Fruit fly (Drosophila melanogaster) whole organism, wandering third instar larva: ENCODE results near the gene tty.

ENCODE experiments used
- Hr78 ChIP-seq: fragments of >200 bp; optimal IDR thresholded peaks from 2 replicates; lab custom pipeline; 2017; ENCODE audit warnings: missing biosample characterization, missing genetic modification characterization
- Mio ChIP-seq: sonication (Bioruptor generic); optimal IDR thresholded peaks from 2 replicates; lab custom pipeline; 2016; ENCODE audit warnings: missing biosample characterization, missing genetic modification characterization
- Myc ChIP-seq: fragments of >200 bp; optimal IDR thresholded peaks from 2 replicates; lab custom pipeline; 2017
- Sp1 ChIP-seq: fragments of 200-800 bp; sonication (Bioruptor generic); optimal IDR thresholded peaks from 3 replicates; lab custom pipeline; 2019; ENCODE audit warnings: missing biosample characterization, mild to moderate bottlenecking, missing genetic modification characterization, moderate library complexity
- Vsx2 ChIP-seq: fragments of 200-300, 225-300 bp; sonication (Bioruptor generic); optimal IDR thresholded peaks from 2 replicates; lab custom pipeline; 2018; ENCODE audit warnings: missing biosample characterization, missing genetic modification characterization; ENCODE audit not compliant: partially characterized antibody
- dl ChIP-seq, 2 experiments: fragments of 175-275, 200-275 bp in 1 of 2; fragments of 200-275 bp in 1 of 2; sonication (Bioruptor generic); optimal IDR thresholded peaks; lab custom pipeline; 2018; ENCODE audit warnings: mild to moderate bottlenecking in 2 of 2, missing biosample characterization in 2 of 2, missing genetic modification characterization in 2 of 2, moderate library complexity in 2 of 2; ENCODE audit not compliant: partially characterized antibody in 2 of 2, insufficient read depth in 1 of 2
- dsf ChIP-seq: sonication (Bioruptor generic); optimal IDR thresholded peaks from 2 replicates; lab custom pipeline; 2016; ENCODE audit warnings: missing biosample characterization, missing genetic modification characterization, borderline replicate concordance
- fru ChIP-seq: fragments of 200-800 bp; sonication (Bioruptor generic); optimal IDR thresholded peaks from 3 replicates; lab custom pipeline; 2016; ENCODE audit warnings: missing biosample characterization, mild to moderate bottlenecking, missing genetic modification characterization
- h ChIP-seq: fragments of 200-800 bp; sonication (Bioruptor generic); optimal IDR thresholded peaks from 3 replicates; lab custom pipeline; 2016; ENCODE audit warnings: missing biosample characterization, mild to moderate bottlenecking, missing genetic modification characterization
- jim ChIP-seq: fragments of 175-275, 200-325 bp; sonication (Bioruptor generic); optimal IDR thresholded peaks from 2 replicates; lab custom pipeline; 2016; ENCODE audit warnings: missing biosample characterization, mild to moderate bottlenecking, missing genetic modification characterization
- psq ChIP-seq: fragments of 200-800 bp; sonication (Bioruptor generic); optimal IDR thresholded peaks from 3 replicates; lab custom pipeline; 2017; ENCODE audit warnings: missing biosample characterization, mild to moderate bottlenecking, missing genetic modification characterization, moderate library complexity
- sv ChIP-seq: fragments of 200-800 bp; sonication (Bioruptor generic); optimal IDR thresholded peaks from 3 replicates; lab custom pipeline; 2016; ENCODE audit warnings: missing biosample characterization, missing genetic modification characterization
- tai ChIP-seq: sonication (Bioruptor generic); optimal IDR thresholded peaks from 2 replicates; lab custom pipeline; 2016; ENCODE audit warnings: missing biosample characterization, missing genetic modification characterization
- usp ChIP-seq: fragments of >200 bp; optimal IDR thresholded peaks from 2 replicates; lab custom pipeline; 2017; ENCODE audit warnings: missing biosample characterization, missing genetic modification characterization

DNA sequence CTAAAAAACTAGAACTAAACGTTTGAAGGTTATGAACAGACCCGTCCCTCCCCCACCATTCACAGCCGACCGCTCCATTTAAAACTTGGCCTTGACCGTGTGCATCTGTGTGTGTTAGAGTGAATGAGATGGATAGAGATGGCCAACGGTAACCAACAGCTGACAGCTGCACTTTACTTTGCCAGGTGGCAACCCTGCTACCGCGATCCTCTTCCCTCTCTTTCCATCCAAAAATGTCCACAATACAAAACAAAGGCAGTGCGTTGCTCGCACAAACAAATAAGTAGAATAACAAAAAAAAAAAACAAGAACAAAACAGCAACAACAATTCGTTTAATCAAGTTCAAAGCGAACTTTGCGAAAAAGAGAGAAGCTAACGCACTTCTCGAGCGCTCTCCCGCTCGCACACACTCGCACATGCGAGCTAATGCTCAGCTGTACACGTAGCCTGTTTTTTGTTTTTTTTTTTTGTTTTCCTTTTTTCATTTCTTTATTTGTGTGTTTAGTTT is 29.0 kb upstream of the tty start:
- TF ChIP-seq fru (GFP tag; lab: Kevin White, UChicago) = no peak
- TF ChIP-seq tai (GFP tag; lab: Kevin White, UChicago) = no peak
- TF ChIP-seq h = peak; percentile 37
- no peak for TF ChIP-seq dl (GFP tag; optimal IDR thresholded peaks at IDR 0.05; lab: Kevin White, UChicago; ENCODE audit: insufficient read depth in 1 of 2, partially characterized antibody in 2 of 2)
- peak; percentile 72 for TF ChIP-seq jim (GFP tag; lab: Kevin White, UChicago)
- TF ChIP-seq Hr78 (GFP tag; lab: Kevin White, UChicago) = no peak
- TF ChIP-seq Myc (lab: Kevin White, UChicago) = no peak
- TF ChIP-seq usp (GFP tag; lab: Kevin White, UChicago) = no peak
- TF ChIP-seq Mio (GFP tag; lab: Kevin White, UChicago) = no peak
- no peak for TF ChIP-seq sv
- no peak for TF ChIP-seq dsf (GFP tag; lab: Kevin White, UChicago)
- TF ChIP-seq Vsx2 (GFP tag; lab: Kevin White, UChicago) = no peak
- TF ChIP-seq psq = no peak
- no peak for TF ChIP-seq Sp1 (GFP tag; lab: Kevin White, UChicago)
